Worm (Caenorhabditis elegans): Measurements from ENCODE around the gene maph-9.

DNA sequence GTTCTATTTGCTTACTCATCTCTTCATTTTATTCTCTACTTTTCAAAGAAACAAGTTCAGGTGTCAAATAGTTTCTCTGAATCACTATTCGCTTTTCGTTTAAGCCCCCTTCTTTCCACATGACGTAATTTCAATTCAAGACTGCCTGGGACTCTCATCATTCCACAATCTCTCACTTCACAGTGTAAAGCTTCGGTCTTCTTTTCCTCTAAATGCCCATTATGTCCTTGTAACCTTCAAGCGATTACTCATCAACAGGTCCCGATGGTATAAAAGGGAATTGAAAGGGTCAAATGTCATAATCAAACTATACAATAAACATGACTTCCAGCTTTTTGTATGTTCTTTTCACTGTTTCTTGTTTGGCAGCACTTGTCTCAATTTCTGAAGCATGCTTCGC lies 22.5 kb downstream of the maph-9 start, which contains the start of gene C42D4.3:
- TF ChIP-seq egl-27 (tag; optimal IDR thresholded peaks at IDR 0.05) (no peak), unc-39 (tag; optimal IDR thresholded peaks at IDR 0.05) (no peak), aly-2 (tag; optimal IDR thresholded peaks at IDR 0.05) (no peak), nhr-11 (tag; optimal IDR thresholded peaks at IDR 0.05) (no peak), zag-1 (tag; optimal IDR thresholded peaks at IDR 0.05) (no peak), lin-38 (GFP tag; IDR thresholded peaks at IDR 0.05) (no peak)
